Worm (Caenorhabditis elegans): ENCODE data around the gene pqn-51.
"Not testable (repeated sequence)": the region's sequence is repeated elsewhere in the genome, so short reads cannot be mapped to it uniquely, and the experiment has no call there.

The pqn-51 gene

DNA sequence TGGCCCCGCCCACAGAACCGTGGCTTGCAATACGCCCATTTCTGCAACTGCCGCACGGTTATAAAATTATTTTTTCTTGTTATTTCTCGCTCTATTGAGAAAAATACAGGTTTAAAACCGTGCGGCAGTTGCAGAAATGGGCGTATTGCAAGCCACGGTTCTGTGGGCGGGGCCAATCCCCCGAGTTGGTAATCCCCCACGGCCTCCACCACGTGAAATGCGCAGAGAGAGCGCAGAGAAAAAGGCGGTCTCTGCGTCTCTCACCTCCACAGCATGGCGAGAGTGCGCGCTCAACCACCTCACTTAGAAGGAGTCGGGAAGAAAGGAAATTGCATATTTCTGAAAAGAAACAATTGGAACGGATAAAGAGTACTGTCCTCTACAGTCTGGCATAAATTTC is 2.2 kb upstream of the pqn-51 start (continued):
- TF ChIP-seq C06A6.2 (GFP tag; conservative IDR thresholded peaks at IDR 0.05) (peak; percentile 91), ztf-25 (GFP tag; IDR thresholded peaks at IDR 0.05) (0 out of 2 replicates have a peak, but pooled peaks have one; percentile 51), attf-6 (GFP tag; IDR thresholded peaks at IDR 0.05) (peak; percentile 15; the same call in 1 of the 2 replicates), egl-44 (GFP tag; IDR thresholded peaks at IDR 0.05) (peak; percentile 51; the same call in 1 of the 2 replicates), hmg-1.2 (GFP tag; IDR thresholded peaks at IDR 0.05) (peak; percentile 96), egl-18 (GFP tag; IDR thresholded peaks at IDR 0.05) (peak; percentile 83), nfyb-1 (GFP tag; IDR thresholded peaks at IDR 0.05) (peak; percentile 93), C17E4.6 (GFP tag; IDR thresholded peaks at IDR 0.05) (peak; percentile 64), ztf-28 (GFP tag; IDR thresholded peaks at IDR 0.05) (peak; percentile 83), madf-8 (GFP tag; conservative IDR thresholded peaks at IDR 0.05) (peak; percentile 60), dox-1 (GFP tag; IDR thresholded peaks at IDR 0.05) (peak; percentile 95), F33H1.4 (GFP tag; IDR thresholded peaks at IDR 0.05) (peak; percentile 70), sea-2 (GFP tag; IDR thresholded peaks at IDR 0.05) (peak; percentile 82; the same call in 1 of the 2 replicates), cebp-1 (GFP tag; IDR thresholded peaks at IDR 0.05) (peak; percentile 66; the same call in 1 of the 2 replicates), D2030.7 (GFP tag; IDR thresholded peaks at IDR 0.05) (peak; percentile 78), hsf-1 (GFP tag; IDR thresholded peaks at IDR 0.05) (peak; percentile 25; the same call in 1 of the 2 replicates), attf-3 (GFP tag; conservative IDR thresholded peaks at IDR 0.05) (peak; percentile 68), Y67H2A.10 (GFP tag; conservative IDR thresholded peaks at IDR 0.05) (0 out of 2 replicates have a peak, but pooled peaks have one; percentile 38), ztf-18 (tag; optimal IDR thresholded peaks at IDR 0.05) (peak; percentile 78), egrh-3 (GFP tag; IDR thresholded peaks at IDR 0.05) (peak; percentile 87), ceh-91 (GFP tag; IDR thresholded peaks at IDR 0.05) (peak; percentile 79)
- not testable (repeated sequence) for TF ChIP-seq cebp-1 (tag; optimal IDR thresholded peaks at IDR 0.05)

DNA sequence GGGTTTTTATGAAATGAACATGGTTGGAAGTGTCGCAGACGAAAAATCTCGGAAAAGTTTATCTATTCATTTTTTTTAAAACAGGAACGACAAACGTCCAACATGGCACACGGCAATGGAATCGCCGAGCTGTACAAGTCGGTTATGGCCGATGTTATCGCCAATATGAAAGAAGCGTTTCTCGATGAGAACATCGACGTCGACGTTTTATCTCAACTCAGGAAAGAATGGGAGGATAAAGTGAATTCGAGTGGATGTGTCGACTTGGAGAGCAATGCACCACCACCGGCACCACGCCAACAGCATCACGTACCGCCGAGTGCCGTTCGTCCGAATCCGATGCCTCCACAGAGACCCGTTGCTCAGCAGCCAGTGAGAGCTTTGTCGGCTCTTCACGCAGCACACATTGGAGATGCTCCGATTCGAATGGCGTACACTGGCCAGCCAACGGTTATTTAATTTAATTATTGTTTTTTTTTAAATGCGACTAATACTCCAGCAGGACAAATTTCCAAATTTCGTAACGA is 729 bp downstream of the pqn-51 start:
- no peak for TF ChIP-seq ceh-91 (GFP tag; IDR thresholded peaks at IDR 0.05)
- TF ChIP-seq madf-8 (GFP tag; conservative IDR thresholded peaks at IDR 0.05), result no peak
- TF ChIP-seq efl-1 (GFP tag; optimal IDR thresholded peaks at IDR 0.05), result no peak
- TF ChIP-seq mel-28 (tag; optimal IDR thresholded peaks at IDR 0.05; ENCODE audit: borderline replicate concordance), result no peak
- TF ChIP-seq unc-62 (GFP tag; optimal IDR thresholded peaks at IDR 0.05), result no peak
- no peak for TF ChIP-seq lin-35 (GFP tag; optimal IDR thresholded peaks at IDR 0.05)
- TF ChIP-seq zfh-2 (GFP tag; conservative IDR thresholded peaks at IDR 0.05), result peak; percentile 76; the same call in 1 of the 2 replicates
- 0 out of 2 replicates have a peak, but pooled peaks have one; percentile 5 for TF ChIP-seq hmg-1.2 (GFP tag; IDR thresholded peaks at IDR 0.05)
- no peak for TF ChIP-seq ceh-27 (GFP tag; optimal IDR thresholded peaks at IDR 0.05)
- TF ChIP-seq rec-8 (tag; optimal IDR thresholded peaks at IDR 0.05), result no peak
- TF ChIP-seq madf-10 (tag; optimal IDR thresholded peaks at IDR 0.05), result no peak
- no peak for TF ChIP-seq ceh-58 (GFP tag; IDR thresholded peaks at IDR 0.05)
- no peak for TF ChIP-seq athp-1 (tag; optimal IDR thresholded peaks at IDR 0.05)
- TF ChIP-seq let-607 (tag; optimal IDR thresholded peaks at IDR 0.05), result no peak
- TF ChIP-seq nfyb-1 (GFP tag; IDR thresholded peaks at IDR 0.05), result peak; percentile 66; the same call in 1 of the 2 replicates
- TF ChIP-seq nhr-120 (GFP tag; IDR thresholded peaks at IDR 0.05), result no peak
- TF ChIP-seq hrde-1 (tag; optimal IDR thresholded peaks at IDR 0.05; ENCODE audit: borderline replicate concordance), result no peak
- TF ChIP-seq mcd-1 (GFP tag; IDR thresholded peaks at IDR 0.05), result 0 out of 2 replicates have a peak, but pooled peaks have one; percentile 21
- TF ChIP-seq egl-44 (GFP tag; IDR thresholded peaks at IDR 0.05), result peak; percentile 33; the same call in 1 of the 2 replicates
- TF ChIP-seq F33H1.4 (GFP tag; IDR thresholded peaks at IDR 0.05), result no peak
- TF ChIP-seq C06A6.2 (GFP tag; conservative IDR thresholded peaks at IDR 0.05), result no peak
- no peak for TF ChIP-seq F10E7.11 (tag; optimal IDR thresholded peaks at IDR 0.05)
- no peak for TF ChIP-seq snpc-4 (GFP tag; optimal IDR thresholded peaks at IDR 0.05)
- TF ChIP-seq snpc-4 (tag; optimal IDR thresholded peaks at IDR 0.05), result no peak
- no peak for TF ChIP-seq hlh-12 (tag; optimal IDR thresholded peaks at IDR 0.05)
- TF ChIP-seq tbp1 (GFP tag; optimal IDR thresholded peaks at IDR 0.05), result no peak
- 0 out of 2 replicates have a peak, but pooled peaks have one; percentile 16 for TF ChIP-seq K11D2.4 (GFP tag; IDR thresholded peaks at IDR 0.05)
- TF ChIP-seq F22D6.2 (tag; optimal IDR thresholded peaks at IDR 0.05), result no peak
- no peak for TF ChIP-seq ekl-4 (GFP tag; IDR thresholded peaks at IDR 0.05)
- TF ChIP-seq sptf-2 (GFP tag; optimal IDR thresholded peaks at IDR 0.05), result no peak

All from whole organism, young adult.